Fruit fly (Drosophila melanogaster): Measurements from ENCODE around the gene CG12259.

Gene CG12259

dm6 chr3R:27947682-27948245, 26.9 kb upstream of the CG12259 start, which contains the start of gene mfrn:
mfrn (minus strand) TSS chr3R:27948021.
- TF ChIP-seq Mnt (GFP tag; optimal IDR thresholded peaks at IDR 0.05) (peak; percentile 84), Crg-1 (GFP tag; optimal IDR thresholded peaks at IDR 0.05) (no peak)

- TF ChIP-seq CG7045 (GFP tag; optimal IDR thresholded peaks at IDR 0.05), result no peak
- TF ChIP-seq Mnt (GFP tag; optimal IDR thresholded peaks at IDR 0.05), result peak; percentile 13
- no peak for TF ChIP-seq CG14711 (tag; optimal IDR thresholded peaks at IDR 0.05)
- peak; percentile 13 for TF ChIP-seq Crg-1 (GFP tag; optimal IDR thresholded peaks at IDR 0.05)
- TF ChIP-seq CG12768 (GFP tag; optimal IDR thresholded peaks at IDR 0.05), result no peak
- TF ChIP-seq tj (GFP tag; optimal IDR thresholded peaks at IDR 0.05), result no peak
- no peak for TF ChIP-seq cic (GFP tag; optimal IDR thresholded peaks at IDR 0.05)
- TF ChIP-seq bab1 (GFP tag; optimal IDR thresholded peaks at IDR 0.05), result no peak
- TF ChIP-seq CG1620 (GFP tag; optimal IDR thresholded peaks at IDR 0.05), result peak; percentile 1
- no peak for TF ChIP-seq kay (GFP tag; ENCODE audit: borderline replicate concordance)
- TF ChIP-seq cnc (optimal IDR thresholded peaks at IDR 0.05), result no peak
- TF ChIP-seq CG11617 (GFP tag; optimal IDR thresholded peaks at IDR 0.05), result no peak
- TF ChIP-seq Clk (GFP tag; optimal IDR thresholded peaks at IDR 0.05), result no peak
- no peak for TF ChIP-seq toe (GFP tag; optimal IDR thresholded peaks at IDR 0.05)
- TF ChIP-seq CG7101 (tag; optimal IDR thresholded peaks at IDR 0.05), result peak; percentile 5
- no peak for TF ChIP-seq CG5204 (GFP tag; optimal IDR thresholded peaks at IDR 0.05)
- no peak for TF ChIP-seq CG33017 (tag; optimal IDR thresholded peaks at IDR 0.05)
- TF ChIP-seq Hr96 (GFP tag; optimal IDR thresholded peaks at IDR 0.05), result no peak
- TF ChIP-seq ovo (GFP tag; optimal IDR thresholded peaks at IDR 0.05), result no peak
- TF ChIP-seq pad (GFP tag; optimal IDR thresholded peaks at IDR 0.05), result no peak
Observed at dm6 chr3R:27946555-27947204, 25.8 kb upstream of the CG12259 start.

- TF ChIP-seq cnc (optimal IDR thresholded peaks at IDR 0.05) (peak; percentile 58 to 94), toe (GFP tag; optimal IDR thresholded peaks at IDR 0.05) (no peak), kay (GFP tag; ENCODE audit: borderline replicate concordance) (no peak), bab1 (GFP tag; optimal IDR thresholded peaks at IDR 0.05) (no peak)
Observed at dm6 chr3R:27945398-27945797, 24.5 kb upstream of the CG12259 start.

dm6 chr3R:27937752-27938694, 17.1 kb upstream of the CG12259 start, which contains the start of the genes NSD and BOD1:
NSD (minus strand) TSS chr3R:27937853.
BOD1 (plus strand) TSS chr3R:27938245.
- TF ChIP-seq CG5204 (GFP tag; optimal IDR thresholded peaks at IDR 0.05) (no peak), ovo (GFP tag; optimal IDR thresholded peaks at IDR 0.05) (peak; percentile 5), CG11617 (GFP tag; optimal IDR thresholded peaks at IDR 0.05) (peak; percentile 42), tj (GFP tag; optimal IDR thresholded peaks at IDR 0.05) (peak; percentile 20), cnc (optimal IDR thresholded peaks at IDR 0.05) (no peak), cic (GFP tag; optimal IDR thresholded peaks at IDR 0.05) (no peak), kay (GFP tag; ENCODE audit: borderline replicate concordance) (no peak), CG7045 (GFP tag; optimal IDR thresholded peaks at IDR 0.05) (no peak), Clk (GFP tag; optimal IDR thresholded peaks at IDR 0.05) (peak; percentile 8), bab1 (GFP tag; optimal IDR thresholded peaks at IDR 0.05) (peak; percentile 8), Crg-1 (GFP tag; optimal IDR thresholded peaks at IDR 0.05) (no peak), CG33017 (tag; optimal IDR thresholded peaks at IDR 0.05) (no peak), pad (GFP tag; optimal IDR thresholded peaks at IDR 0.05) (peak; percentile 14), Hr96 (GFP tag; optimal IDR thresholded peaks at IDR 0.05) (peak; percentile 17), toe (GFP tag; optimal IDR thresholded peaks at IDR 0.05) (peak; percentile 40), CG7101 (tag; optimal IDR thresholded peaks at IDR 0.05) (peak; percentile 50), Mnt (GFP tag; optimal IDR thresholded peaks at IDR 0.05) (peak; percentile 39), CG12768 (GFP tag; optimal IDR thresholded peaks at IDR 0.05) (no peak), CG14711 (tag; optimal IDR thresholded peaks at IDR 0.05) (no peak), CG1620 (GFP tag; optimal IDR thresholded peaks at IDR 0.05) (no peak)

- TF ChIP-seq CG1620 (GFP tag; optimal IDR thresholded peaks at IDR 0.05) (no peak), CG12768 (GFP tag; optimal IDR thresholded peaks at IDR 0.05) (no peak), pad (GFP tag; optimal IDR thresholded peaks at IDR 0.05) (no peak), CG33017 (tag; optimal IDR thresholded peaks at IDR 0.05) (no peak), Mnt (GFP tag; optimal IDR thresholded peaks at IDR 0.05) (no peak), CG7101 (tag; optimal IDR thresholded peaks at IDR 0.05) (no peak)
Observed at dm6 chr3R:27931461-27931860, 10.6 kb upstream of the CG12259 start.

All from whole organism, adult.